Fruit fly (Drosophila melanogaster): ENCODE measurements around the gene GatA.

- TF ChIP-seq CTCF (GFP tag; optimal IDR thresholded peaks at IDR 0.05), result no peak
- no peak for TF ChIP-seq psq (GFP tag; optimal IDR thresholded peaks at IDR 0.05)
Observed at dm6 chr3R:19060173-19060572, 31.5 kb upstream of the GatA start.
